Worm (Caenorhabditis elegans) whole organism, midembryonic: ENCODE results near the gene srlf-18.

ENCODE experiments used
- flt-1 ChIP-seq: fragments of 200-800 bp; sonication (Bioruptor generic); IDR thresholded peaks from 2 replicates; pipeline ENCODE4 v1.3.6; 2022; ENCODE audit warnings: missing genetic modification characterization, missing compliant biosample characterization
- klf-2 ChIP-seq: fragments of 200-800 bp; sonication (Bioruptor generic); conservative IDR thresholded peaks from 2 replicates; pipeline ENCODE4 v1.3.6; 2022; ENCODE audit warnings: missing genetic modification reagents, missing genetic modification characterization, missing compliant biosample characterization
- med-1 ChIP-seq: sonication (generic microtip); optimal IDR thresholded peaks from 2 replicates; lab custom pipeline; 2017; ENCODE audit warnings: missing genetic modification characterization, mild to moderate bottlenecking, missing compliant biosample characterization, antibody characterized with exemption, missing genetic modification reagents; ENCODE audit not compliant: insufficient read depth
- ztf-29 ChIP-seq: fragments of 200-800 bp; sonication (Bioruptor generic); IDR thresholded peaks from 2 replicates; pipeline ENCODE4 v1.3.6; 2022; ENCODE audit warnings: missing genetic modification reagents, missing genetic modification characterization, missing compliant biosample characterization

ce11 chrIV:11083609-11084008 is 17.7 kb downstream of the srlf-18 start, which contains the start of gene klc-1:
- TF ChIP-seq ztf-29 (GFP tag; lab: Robert Waterston, UW): no peak
- no peak for TF ChIP-seq klf-2
- TF ChIP-seq flt-1: no peak
- no peak for TF ChIP-seq med-1 (GFP tag; lab: Kevin White, UChicago)
